Fruit fly (Drosophila melanogaster): ENCODE data around the gene NTPase.

dm6 chr2L:2888859-2889443 lies 3.3 kb upstream of the NTPase start:
- TF ChIP-seq Jra (GFP tag; optimal IDR thresholded peaks at IDR 0.05) (no peak), pan (optimal IDR thresholded peaks at IDR 0.05) (no peak), ey (GFP tag; optimal IDR thresholded peaks at IDR 0.05) (no peak), Myc (optimal IDR thresholded peaks at IDR 0.05) (no peak), OdsH (GFP tag; optimal IDR thresholded peaks at IDR 0.05) (no peak), br (GFP tag; optimal IDR thresholded peaks at IDR 0.05) (no peak)
